Worm (Caenorhabditis elegans) whole organism, young adult: Measurements from ENCODE around the gene F32E10.9.

Experiments
- attf-3 ChIP-seq: fragments of 200-800 bp; sonication (Bioruptor generic); conservative IDR thresholded peaks from 2 replicates; pipeline ENCODE4 v1.3.6; 2022; ENCODE audit warnings: missing genetic modification reagents, missing genetic modification characterization, missing compliant biosample characterization
- attf-5 ChIP-seq: fragments of 200-800 bp; sonication (Bioruptor generic); optimal IDR thresholded peaks from 2 replicates; lab custom pipeline; 2018; ENCODE audit warnings: mild to moderate bottlenecking, missing genetic modification characterization, missing compliant biosample characterization
- nhr-179 ChIP-seq: sonication (generic microtip); optimal IDR thresholded peaks from 2 replicates; lab custom pipeline; 2016; ENCODE audit warnings: mild to moderate bottlenecking, missing genetic modification characterization, missing compliant biosample characterization

F32E10.9 gene

DNA sequence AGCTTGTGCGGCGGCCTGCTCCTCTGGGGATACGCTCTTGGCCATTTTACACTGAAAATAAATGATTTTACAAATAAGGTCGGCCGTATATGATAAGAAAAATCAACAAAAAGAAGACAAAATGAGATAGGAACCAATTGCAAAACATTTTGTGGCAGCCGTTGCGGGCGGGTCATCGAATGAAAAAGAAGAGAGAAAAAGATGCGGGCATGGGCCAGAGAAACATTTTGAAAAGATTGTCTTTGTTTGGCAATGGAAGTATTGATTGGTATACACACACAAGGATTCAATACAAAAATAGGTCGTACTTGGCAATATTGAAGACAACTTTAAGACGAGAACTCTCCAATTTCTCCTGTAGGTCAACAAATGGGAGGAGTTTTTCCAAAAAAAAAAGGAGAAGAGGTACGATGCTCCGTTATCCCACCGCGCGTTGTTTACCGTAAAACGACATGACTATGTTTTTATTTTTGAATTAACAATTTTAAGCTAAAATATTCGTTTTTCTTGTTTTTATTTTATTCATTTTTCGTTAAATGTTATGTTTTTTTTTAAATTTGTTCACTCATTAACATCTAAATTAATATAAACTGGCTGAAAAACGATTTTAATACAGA lies 51.0 kb downstream of the F32E10.9 start, which contains the start of the genes plc-4 and R05G6.4:
Gene plc-4 (minus strand): TSS at position 51 of the 617 bp plus-strand sequence.
Gene R05G6.4 (plus strand): TSS at position 617 of the 617 bp plus-strand sequence.
- TF ChIP-seq attf-5 (GFP tag; lab: Kevin White, UChicago) (peak; percentile 7), nhr-179 (tag; lab: Kevin White, UChicago) (no peak), attf-3 (GFP tag; lab: Robert Waterston, UW) (peak; percentile 94)
